Fruit fly (Drosophila melanogaster): ENCODE results near the gene CG31088.
A peak's percentile ranks its signal among the peaks of the same experiment; 100 is the strongest.

The CG31088 gene

DNA sequence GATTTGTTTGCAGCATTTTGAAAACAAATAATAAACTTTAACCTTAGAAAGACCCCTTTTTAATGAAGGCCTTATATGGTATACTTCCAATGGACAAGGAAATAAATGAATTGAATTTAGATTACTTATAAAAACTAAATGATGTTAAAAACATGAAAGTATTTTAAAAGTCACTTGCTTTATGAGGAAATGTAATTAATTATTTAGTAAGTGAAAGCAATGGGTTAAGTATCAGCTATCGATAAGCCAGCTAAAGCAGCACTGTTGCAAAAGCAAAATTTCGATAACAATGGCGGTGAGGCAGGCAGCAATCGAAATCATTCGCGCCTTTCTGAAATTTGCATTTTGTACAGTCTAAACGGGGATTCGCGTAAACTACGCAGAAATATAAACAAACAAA lies 14.4 kb upstream of the CG31088 start, which contains the start of the genes CG32856 and Rbf2 (continued):
- TF ChIP-seq CG17186 (GFP tag; optimal IDR thresholded peaks at IDR 0.05) = peak; percentile 14
- no peak for TF ChIP-seq CG1832 (GFP tag; optimal IDR thresholded peaks at IDR 0.05)
- no peak for TF ChIP-seq al (GFP tag; IDR thresholded peaks at IDR 0.05)
- no peak for TF ChIP-seq CG1792 (GFP tag; optimal IDR thresholded peaks at IDR 0.05)
- peak; percentile 94 for TF ChIP-seq CG9932 (GFP tag; IDR thresholded peaks at IDR 0.05)
- peak; percentile 86 for TF ChIP-seq Atf6 (GFP tag; IDR thresholded peaks at IDR 0.05)
- TF ChIP-seq CG32772 (GFP tag; IDR thresholded peaks at IDR 0.05) = no peak
- no peak for TF ChIP-seq Spps (tag; optimal IDR thresholded peaks at IDR 0.05)
- peak; percentile 79 for TF ChIP-seq CG8924 (tag; optimal IDR thresholded peaks at IDR 0.05)
- TF ChIP-seq peb (GFP tag; IDR thresholded peaks at IDR 0.05) = no peak
- TF ChIP-seq tin (GFP tag; optimal IDR thresholded peaks at IDR 0.05) = no peak
- TF ChIP-seq CG34422 (GFP tag; IDR thresholded peaks at IDR 0.05) = peak; percentile 34; the same call in 1 of the 3 replicates
- peak; percentile 78 for TF ChIP-seq bab2 (GFP tag; optimal IDR thresholded peaks at IDR 0.05)
- peak; percentile 74 for TF ChIP-seq CG17328 (GFP tag; IDR thresholded peaks at IDR 0.05)
- TF ChIP-seq CG11247 (GFP tag; IDR thresholded peaks at IDR 0.05) = no peak
- TF ChIP-seq Hr51 (GFP tag; optimal IDR thresholded peaks at IDR 0.05) = peak; percentile 67 to 89
- peak; percentile 81 for TF ChIP-seq CHES-1-like (GFP tag; optimal IDR thresholded peaks at IDR 0.05)
- TF ChIP-seq CG2712 (tag; optimal IDR thresholded peaks at IDR 0.05) = peak; percentile 52
- no peak for TF ChIP-seq CG17359 (tag; optimal IDR thresholded peaks at IDR 0.05)
- TF ChIP-seq inv (GFP tag; IDR thresholded peaks at IDR 0.05; ENCODE audit: partially characterized antibody) = peak; percentile 62
- peak; percentile 31 for TF ChIP-seq ssp (GFP tag; IDR thresholded peaks at IDR 0.05)
- peak; percentile 84 to 87 for TF ChIP-seq dpn (GFP tag; optimal IDR thresholded peaks at IDR 0.05)
- no peak for TF ChIP-seq hth (optimal IDR thresholded peaks at IDR 0.05)
- TF ChIP-seq CG43689 (GFP tag; IDR thresholded peaks at IDR 0.05) = 0 out of 2 replicates have a peak, but pooled peaks have one; percentile 4
- no peak for TF ChIP-seq Gsc (GFP tag; IDR thresholded peaks at IDR 0.05)
- no peak for TF ChIP-seq sima (GFP tag; optimal IDR thresholded peaks at IDR 0.05)
- TF ChIP-seq sr (GFP tag; IDR thresholded peaks at IDR 0.05) = no peak
- peak; percentile 85 for TF ChIP-seq az2 (GFP tag; optimal IDR thresholded peaks at IDR 0.05)
- TF ChIP-seq Bteb2 (GFP tag; optimal IDR thresholded peaks at IDR 0.05) = peak; percentile 88
- TF ChIP-seq Dll (GFP tag; IDR thresholded peaks at IDR 0.05; ENCODE audit: partially characterized antibody) = peak; percentile 78
- peak; percentile 70 for TF ChIP-seq crc (GFP tag; optimal IDR thresholded peaks at IDR 0.05)
- TF ChIP-seq aop (GFP tag; IDR thresholded peaks at IDR 0.05) = no peak
- peak; percentile 79 for TF ChIP-seq CG13624 (GFP tag; optimal IDR thresholded peaks at IDR 0.05)
- peak; percentile 75 for TF ChIP-seq CG34224 (GFP tag; IDR thresholded peaks at IDR 0.05; ENCODE audit: partially characterized antibody)
- no peak; the same call in 1 of the 2 replicates for TF ChIP-seq Ptx1 (GFP tag; IDR thresholded peaks at IDR 0.05)
- TF ChIP-seq ab (GFP tag; optimal IDR thresholded peaks at IDR 0.05) = peak; percentile 41
- peak; percentile 60 for TF ChIP-seq Fer2 (tag; optimal IDR thresholded peaks at IDR 0.05)
- TF ChIP-seq exex (tag; optimal IDR thresholded peaks at IDR 0.05) = peak; percentile 8
- TF ChIP-seq CG12219 (GFP tag; optimal IDR thresholded peaks at IDR 0.05) = peak; percentile 63
- TF ChIP-seq CG9215 (GFP tag; IDR thresholded peaks at IDR 0.05) = no peak
- TF ChIP-seq pnt (GFP tag; optimal IDR thresholded peaks at IDR 0.05) = peak; percentile 29
- peak; percentile 63 for TF ChIP-seq CG14050 (GFP tag; IDR thresholded peaks at IDR 0.05)
- TF ChIP-seq CG11398 (GFP tag; optimal IDR thresholded peaks at IDR 0.05) = peak; percentile 60
- peak; percentile 72 for TF ChIP-seq ap (GFP tag; IDR thresholded peaks at IDR 0.05)
- TF ChIP-seq caup (GFP tag; optimal IDR thresholded peaks at IDR 0.05; ENCODE audit: severe bottlenecking) = no peak
- peak; percentile 72; the same call in 1 of the 3 replicates for TF ChIP-seq CG2889 (GFP tag; IDR thresholded peaks at IDR 0.05)
- peak; percentile 82 for TF ChIP-seq vfl (GFP tag; optimal IDR thresholded peaks at IDR 0.05)
- TF ChIP-seq Xbp1 (GFP tag; optimal IDR thresholded peaks at IDR 0.05) = peak; percentile 88
- no peak for TF ChIP-seq pb (GFP tag; optimal IDR thresholded peaks at IDR 0.05)
- peak; percentile 92 for TF ChIP-seq CG12391 (tag; optimal IDR thresholded peaks at IDR 0.05)
- peak; percentile 89 for TF ChIP-seq hb (GFP tag; IDR thresholded peaks at IDR 0.05; ENCODE audit: partially characterized antibody)
- no peak for TF ChIP-seq Vsx1 (GFP tag; optimal IDR thresholded peaks at IDR 0.05)
